Fruit fly (Drosophila melanogaster): Measurements from ENCODE around the gene Bgb.

The Bgb gene

DNA sequence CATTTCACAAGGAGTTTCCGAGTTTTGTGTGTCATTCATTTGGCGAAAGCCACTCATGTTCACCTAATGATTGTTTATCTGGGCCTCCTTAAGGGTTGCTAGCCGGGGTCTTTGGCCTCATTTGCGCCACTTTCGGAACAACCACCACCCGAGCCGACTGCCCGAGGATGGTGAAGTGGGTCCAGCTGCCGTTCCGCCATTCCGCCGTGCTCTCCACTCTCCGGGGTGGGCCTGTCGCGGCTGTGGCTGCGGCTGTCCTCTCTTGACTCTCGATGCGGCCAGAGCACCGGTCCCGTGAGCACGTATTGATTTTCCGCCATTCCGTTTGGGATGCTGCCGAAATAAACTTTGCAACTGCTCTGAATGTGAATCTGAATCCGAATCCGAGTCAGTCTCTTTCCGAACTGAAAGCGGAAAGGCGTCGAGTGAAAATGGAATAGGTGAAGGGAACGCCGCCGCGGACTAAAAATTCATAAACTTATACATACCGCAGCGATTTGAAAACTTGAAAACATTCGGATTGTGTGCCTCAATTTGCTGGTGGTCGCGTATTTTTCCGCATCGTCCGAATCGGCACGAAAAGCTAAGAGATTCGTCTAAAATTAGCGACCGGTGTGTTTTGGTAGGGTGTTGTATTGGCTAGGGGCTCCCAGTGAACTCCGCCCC, 9.3 kb downstream of the Bgb start, which contains the start of gene CG13920:
Gene CG13920 (plus strand): TSS at position 255 of the 666 bp plus-strand sequence.
- TF ChIP-seq Mnt (GFP tag; optimal IDR thresholded peaks at IDR 0.05) (no peak), cnc (optimal IDR thresholded peaks at IDR 0.05) (no peak), CG7101 (tag; optimal IDR thresholded peaks at IDR 0.05) (no peak), CG5204 (GFP tag; optimal IDR thresholded peaks at IDR 0.05) (no peak), CG12768 (GFP tag; optimal IDR thresholded peaks at IDR 0.05) (no peak), toe (GFP tag; optimal IDR thresholded peaks at IDR 0.05) (no peak), Crg-1 (GFP tag; optimal IDR thresholded peaks at IDR 0.05) (no peak), cic (GFP tag; optimal IDR thresholded peaks at IDR 0.05) (no peak), tj (GFP tag; optimal IDR thresholded peaks at IDR 0.05) (no peak), CG7045 (GFP tag; optimal IDR thresholded peaks at IDR 0.05) (no peak), Clk (GFP tag; optimal IDR thresholded peaks at IDR 0.05) (no peak), CG33017 (tag; optimal IDR thresholded peaks at IDR 0.05) (no peak), CG1620 (GFP tag; optimal IDR thresholded peaks at IDR 0.05) (no peak)

DNA sequence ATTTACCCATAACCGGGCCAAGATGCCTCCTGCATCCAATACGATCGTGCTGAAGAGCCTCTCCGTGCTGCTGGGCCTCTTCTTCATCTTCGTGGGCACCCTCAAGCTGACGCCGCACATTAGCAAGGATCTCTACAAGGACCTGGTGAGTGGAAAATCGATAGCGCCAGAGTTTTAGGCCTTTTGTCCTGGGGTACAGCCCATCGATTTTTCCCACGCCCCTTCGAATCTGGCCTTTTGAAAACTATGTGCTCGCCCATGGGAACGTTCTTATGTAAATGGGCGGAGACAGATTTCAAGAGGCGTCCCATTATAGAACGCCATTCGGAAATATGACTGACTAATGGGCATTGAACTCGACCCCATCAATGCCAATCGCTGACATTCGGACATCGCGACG, 9.9 kb downstream of the Bgb start:
- no peak for TF ChIP-seq cnc (optimal IDR thresholded peaks at IDR 0.05)
- no peak for TF ChIP-seq CG11617 (GFP tag; optimal IDR thresholded peaks at IDR 0.05)
- TF ChIP-seq kay (GFP tag; ENCODE audit: borderline replicate concordance): no peak
- TF ChIP-seq CG14711 (tag; optimal IDR thresholded peaks at IDR 0.05): no peak
- no peak for TF ChIP-seq Crg-1 (GFP tag; optimal IDR thresholded peaks at IDR 0.05)
- no peak for TF ChIP-seq CG12768 (GFP tag; optimal IDR thresholded peaks at IDR 0.05)
- TF ChIP-seq pad (GFP tag; optimal IDR thresholded peaks at IDR 0.05): no peak
- TF ChIP-seq toe (GFP tag; optimal IDR thresholded peaks at IDR 0.05): no peak
- no peak for TF ChIP-seq Mnt (GFP tag; optimal IDR thresholded peaks at IDR 0.05)
- no peak for TF ChIP-seq CG5204 (GFP tag; optimal IDR thresholded peaks at IDR 0.05)
- TF ChIP-seq CG1620 (GFP tag; optimal IDR thresholded peaks at IDR 0.05): no peak
- TF ChIP-seq tj (GFP tag; optimal IDR thresholded peaks at IDR 0.05): no peak
- no peak for TF ChIP-seq cic (GFP tag; optimal IDR thresholded peaks at IDR 0.05)
- no peak for TF ChIP-seq Hr96 (GFP tag; optimal IDR thresholded peaks at IDR 0.05)
- no peak for TF ChIP-seq CG33017 (tag; optimal IDR thresholded peaks at IDR 0.05)
- TF ChIP-seq Clk (GFP tag; optimal IDR thresholded peaks at IDR 0.05): no peak

DNA sequence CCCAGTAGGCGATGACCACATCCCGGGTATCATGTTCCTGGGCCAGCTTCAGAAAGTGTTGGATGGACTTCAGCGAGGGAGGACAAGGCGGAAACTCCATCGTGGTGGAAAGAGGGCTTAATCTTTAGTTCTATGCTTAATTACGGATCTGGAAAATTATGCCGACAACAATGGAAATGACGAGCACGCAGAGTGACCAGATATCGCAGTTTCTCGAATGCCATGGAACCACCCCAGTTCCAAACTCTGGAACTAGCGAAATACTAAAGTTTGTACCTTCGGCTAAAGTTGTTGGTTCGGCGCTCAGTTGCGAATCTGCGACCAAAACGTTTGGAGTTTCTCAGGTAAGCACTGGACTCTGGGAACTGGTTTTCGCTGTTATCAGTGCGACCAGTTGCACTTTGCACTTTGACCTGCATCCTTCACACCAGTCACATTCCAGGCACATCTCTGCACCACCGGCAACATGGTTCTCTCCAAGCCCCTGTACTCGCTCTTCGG, 13.2 kb downstream of the Bgb start, which contains the start of the genes CG7970 and Vta1:
Gene CG7970 (plus strand): TSS at position 51 of the 501 bp plus-strand sequence.
Gene Vta1 (minus strand): TSS at position 201 of the 501 bp plus-strand sequence.
- TF ChIP-seq cnc (optimal IDR thresholded peaks at IDR 0.05): no peak
- TF ChIP-seq CG14711 (tag; optimal IDR thresholded peaks at IDR 0.05): peak; percentile 17
- TF ChIP-seq tj (GFP tag; optimal IDR thresholded peaks at IDR 0.05): peak; percentile 9
- TF ChIP-seq CG33017 (tag; optimal IDR thresholded peaks at IDR 0.05): peak; percentile 52
- peak; percentile 16 for TF ChIP-seq CG11617 (GFP tag; optimal IDR thresholded peaks at IDR 0.05)
- TF ChIP-seq Hr96 (GFP tag; optimal IDR thresholded peaks at IDR 0.05): no peak
- TF ChIP-seq Crg-1 (GFP tag; optimal IDR thresholded peaks at IDR 0.05): peak; percentile 21
- peak; percentile 93 for TF ChIP-seq CG12768 (GFP tag; optimal IDR thresholded peaks at IDR 0.05)
- TF ChIP-seq CG7045 (GFP tag; optimal IDR thresholded peaks at IDR 0.05): no peak
- peak; percentile 31 for TF ChIP-seq bab1 (GFP tag; optimal IDR thresholded peaks at IDR 0.05)
- TF ChIP-seq CG5204 (GFP tag; optimal IDR thresholded peaks at IDR 0.05): no peak

DNA sequence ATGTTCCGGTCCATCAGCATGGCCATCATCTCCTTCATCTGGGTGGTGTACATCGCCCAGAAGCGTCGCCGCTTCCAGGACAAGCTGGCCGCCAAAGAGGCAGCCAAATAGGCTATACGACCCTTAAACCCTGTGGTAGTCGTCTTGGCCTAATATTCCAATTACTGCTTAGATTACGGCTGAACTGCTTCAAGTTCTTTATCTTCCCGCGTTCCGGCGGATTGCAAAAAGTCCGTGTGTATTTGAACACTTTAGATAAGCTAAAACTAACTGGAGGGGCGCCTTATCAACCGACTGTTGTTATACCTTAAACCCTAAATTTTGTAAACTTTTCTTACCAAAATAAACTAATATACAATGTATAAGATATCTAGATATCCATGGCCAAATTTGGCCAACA, 14.2 kb downstream of the Bgb start:
- TF ChIP-seq cic (GFP tag; optimal IDR thresholded peaks at IDR 0.05): peak; percentile 30
- TF ChIP-seq CG11617 (GFP tag; optimal IDR thresholded peaks at IDR 0.05): no peak

DNA sequence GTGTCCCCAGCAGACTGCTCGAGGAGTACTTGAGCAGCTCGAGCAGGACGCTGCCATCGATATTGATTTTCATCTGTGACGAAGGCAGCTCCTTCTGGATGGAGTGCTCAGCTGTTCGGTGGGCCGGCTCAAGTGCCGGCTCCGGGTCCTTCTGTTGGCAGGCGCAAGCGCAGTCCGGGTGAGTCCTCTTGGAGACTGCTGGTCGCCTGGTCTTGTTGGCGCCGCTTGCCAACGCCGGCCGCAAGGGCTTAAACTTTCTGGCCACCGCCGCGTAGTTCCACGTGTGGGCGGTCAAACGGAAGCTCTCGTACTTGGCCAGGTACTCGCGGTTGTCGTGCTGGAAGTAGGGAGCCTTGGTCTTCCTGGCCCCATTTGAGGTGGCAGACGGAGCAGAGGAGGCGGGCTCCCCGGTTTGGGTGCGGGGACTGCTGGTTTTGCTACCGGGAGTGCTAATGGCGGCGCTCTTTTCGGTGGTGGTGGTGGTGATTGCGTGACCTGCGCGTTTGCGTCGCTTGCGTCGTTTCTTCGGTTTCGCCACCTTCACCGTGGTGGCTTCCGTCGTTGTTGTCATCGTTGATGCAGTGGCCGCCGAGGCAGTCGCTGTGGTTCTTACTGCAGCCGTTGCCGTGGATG, 22.3 kb downstream of the Bgb start:
- TF ChIP-seq CG11617 (GFP tag; optimal IDR thresholded peaks at IDR 0.05) (no peak), CG7045 (GFP tag; optimal IDR thresholded peaks at IDR 0.05) (no peak), Crg-1 (GFP tag; optimal IDR thresholded peaks at IDR 0.05) (no peak), Clk (GFP tag; optimal IDR thresholded peaks at IDR 0.05) (no peak), cic (GFP tag; optimal IDR thresholded peaks at IDR 0.05) (peak; percentile 12), toe (GFP tag; optimal IDR thresholded peaks at IDR 0.05) (no peak), Mnt (GFP tag; optimal IDR thresholded peaks at IDR 0.05) (peak; percentile 54), tj (GFP tag; optimal IDR thresholded peaks at IDR 0.05) (no peak)

DNA sequence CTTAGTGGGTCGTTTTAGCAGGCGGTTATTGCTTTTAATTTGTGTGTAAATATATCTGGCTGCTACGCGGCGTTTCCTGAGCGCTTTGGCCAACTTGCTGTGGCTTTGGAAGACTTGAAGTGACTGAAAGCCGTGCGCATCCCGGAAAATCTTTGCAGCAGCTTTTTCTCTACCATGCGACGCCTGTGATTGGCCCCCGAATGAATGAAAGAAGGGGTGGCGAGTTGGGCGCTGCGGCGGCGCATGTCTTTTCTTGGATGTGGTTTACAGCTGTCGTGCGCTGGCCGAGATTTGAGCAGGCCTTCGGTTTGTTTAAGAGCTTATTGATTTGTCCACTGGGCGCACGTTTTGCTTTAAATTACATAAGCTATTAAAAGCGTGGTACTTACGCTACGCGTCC, 24.0 kb downstream of the Bgb start:
- no peak for TF ChIP-seq CG12768 (GFP tag; optimal IDR thresholded peaks at IDR 0.05)
- TF ChIP-seq CG7101 (tag; optimal IDR thresholded peaks at IDR 0.05): no peak
- no peak for TF ChIP-seq kay (GFP tag; ENCODE audit: borderline replicate concordance)
- TF ChIP-seq toe (GFP tag; optimal IDR thresholded peaks at IDR 0.05): no peak
- no peak for TF ChIP-seq CG14711 (tag; optimal IDR thresholded peaks at IDR 0.05)
- no peak for TF ChIP-seq tj (GFP tag; optimal IDR thresholded peaks at IDR 0.05)

DNA sequence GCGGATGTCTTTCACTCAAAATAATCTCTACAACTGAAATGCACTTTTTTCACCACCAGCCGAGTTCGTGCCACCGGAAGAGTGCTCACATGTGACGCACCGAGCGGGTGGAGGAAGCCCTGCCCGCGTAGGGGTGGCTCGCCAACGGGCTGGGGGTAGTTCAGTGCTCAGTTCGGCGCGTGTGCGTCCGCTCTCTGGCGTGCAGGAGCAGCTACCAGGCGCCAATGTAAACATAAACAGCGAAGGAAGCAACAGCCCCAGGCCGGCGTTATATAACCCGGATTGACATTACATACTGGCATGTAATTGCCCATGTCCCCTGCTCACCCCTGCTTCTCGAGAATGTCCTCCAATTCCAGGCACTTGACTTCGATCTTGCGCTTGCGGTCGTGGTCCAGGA, 24.7 kb downstream of the Bgb start:
- TF ChIP-seq CG14711 (tag; optimal IDR thresholded peaks at IDR 0.05) (no peak), ovo (GFP tag; optimal IDR thresholded peaks at IDR 0.05) (no peak), Crg-1 (GFP tag; optimal IDR thresholded peaks at IDR 0.05) (no peak), kay (GFP tag; ENCODE audit: borderline replicate concordance) (no peak), cnc (optimal IDR thresholded peaks at IDR 0.05) (no peak), CG11617 (GFP tag; optimal IDR thresholded peaks at IDR 0.05) (no peak)

Data from whole organism, adult.